Fruit fly (Drosophila melanogaster): Measurements from ENCODE around the gene CG44227.

- TF ChIP-seq h (GFP tag; optimal IDR thresholded peaks at IDR 0.05) (no peak), Abd-B (GFP tag; optimal IDR thresholded peaks at IDR 0.05) (no peak), Myc (optimal IDR thresholded peaks at IDR 0.05) (no peak), Vsx2 (GFP tag; optimal IDR thresholded peaks at IDR 0.05; ENCODE audit: partially characterized antibody) (no peak), lola (GFP tag; optimal IDR thresholded peaks at IDR 0.05) (no peak), fru (GFP tag; optimal IDR thresholded peaks at IDR 0.05) (no peak), psq (GFP tag; optimal IDR thresholded peaks at IDR 0.05) (no peak), Hr78 (GFP tag; optimal IDR thresholded peaks at IDR 0.05) (no peak), dmrt93B (GFP tag; optimal IDR thresholded peaks at IDR 0.05) (no peak), Dif (GFP tag; optimal IDR thresholded peaks at IDR 0.05; ENCODE audit: partially characterized antibody) (no peak), CG32264 (GFP tag; optimal IDR thresholded peaks at IDR 0.05) (no peak), CG9705 (GFP tag; optimal IDR thresholded peaks at IDR 0.05) (no peak), pan (optimal IDR thresholded peaks at IDR 0.05) (no peak)
Observed at dm6 chr3R:8716551-8716879, 31.5 kb upstream of the CG44227 start.
